3 fruit fly cellular contexts compared by ENCODE assay signal in genomic region chr3L:18215669-18216068, dm6.
TF ChIP-seq lines count a peak whose summit lies in the region.

No protein-coding gene starts in this region.

TF ChIP-seq in whole organism, embryonic, 481 proteins besides CTCF, POLR2A, EP300 and RAD21 (continued from another document and continues in another):
- TF ChIP-seq CG4707 (GFP tag; optimal IDR thresholded peaks at IDR 0.05; lab: Kevin White, UChicago) (no peak), Hr51 (GFP tag; optimal IDR thresholded peaks at IDR 0.05; lab: Kevin White, UChicago) (no peak), Hr39 (optimal IDR thresholded peaks at IDR 0.05; lab: Kevin White, UChicago) (no peak), Stat92E (GFP tag; optimal IDR thresholded peaks at IDR 0.05; lab: Kevin White, UChicago) (peak in 1 of 3 experiments; percentile 41), tap (tag; optimal IDR thresholded peaks at IDR 0.05; lab: Kevin White, UChicago) (peak; percentile 17), Usf (GFP tag; optimal IDR thresholded peaks at IDR 0.05; lab: Kevin White, UChicago) (peak; percentile 5), CG31365 (tag; optimal IDR thresholded peaks at IDR 0.05; lab: Kevin White, UChicago) (no peak), CG34422 (GFP tag; IDR thresholded peaks at IDR 0.05; lab: Robert Waterston, UW) (no peak), CG6689 (GFP tag; IDR thresholded peaks at IDR 0.05; lab: Robert Waterston, UW) (peak; percentile 53), CG12391 (tag; optimal IDR thresholded peaks at IDR 0.05; lab: Kevin White, UChicago) (peak; percentile 52), Camta (GFP tag; optimal IDR thresholded peaks at IDR 0.05; lab: Kevin White, UChicago) (peak; percentile 40), Atf6 (GFP tag; IDR thresholded peaks at IDR 0.05; lab: Robert Waterston, UW) (no peak), tio (GFP tag; optimal IDR thresholded peaks at IDR 0.05; lab: Kevin White, UChicago) (no peak), ash1 (GFP tag; optimal IDR thresholded peaks at IDR 0.05; lab: Kevin White, UChicago) (no peak), ci (GFP tag; IDR thresholded peaks at IDR 0.05; lab: Robert Waterston, UW) (0 out of 3 replicates have a peak, but pooled peaks have one; percentile 49), Nf-YB (GFP tag; optimal IDR thresholded peaks at IDR 0.05; lab: Kevin White, UChicago) (peak; percentile 12), Mad (GFP tag; optimal IDR thresholded peaks at IDR 0.05; lab: Kevin White, UChicago) (no peak), klu (GFP tag; IDR thresholded peaks at IDR 0.05; lab: Robert Waterston, UW) (0 out of 2 replicates have a peak, but pooled peaks have one; percentile 18), CG1024 (GFP tag; IDR thresholded peaks at IDR 0.05; lab: Robert Waterston, UW) (no peak), eve (GFP tag; optimal IDR thresholded peaks at IDR 0.05; lab: Kevin White, UChicago) (peak in 1 of 2 experiments; percentile 4), CG32772 (GFP tag; IDR thresholded peaks at IDR 0.05; lab: Robert Waterston, UW) (0 out of 2 replicates have a peak, but pooled peaks have one; percentile 27), bab2 (GFP tag; optimal IDR thresholded peaks at IDR 0.05; lab: Kevin White, UChicago) (peak; percentile 51), HHEX (GFP tag; optimal IDR thresholded peaks at IDR 0.05; lab: Kevin White, UChicago) (peak; percentile 38), CG2889 (GFP tag; IDR thresholded peaks at IDR 0.05; lab: Robert Waterston, UW) (no peak), CG3407 (GFP tag; optimal IDR thresholded peaks at IDR 0.05; lab: Kevin White, UChicago) (peak; percentile 40), sima (GFP tag; optimal IDR thresholded peaks at IDR 0.05; lab: Kevin White, UChicago) (peak; percentile 13), CG9817 (tag; optimal IDR thresholded peaks at IDR 0.05; lab: Kevin White, UChicago) (peak; percentile 7), CG6813 (GFP tag; optimal IDR thresholded peaks at IDR 0.05; lab: Kevin White, UChicago) (no peak), CHES-1-like (GFP tag; optimal IDR thresholded peaks at IDR 0.05; lab: Kevin White, UChicago) (peak; percentile 13), E2f2 (GFP tag; IDR thresholded peaks at IDR 0.05; lab: Robert Waterston, UW) (no peak), CG30403 (GFP tag; optimal IDR thresholded peaks at IDR 0.05; lab: Kevin White, UChicago) (peak; percentile 52), D (optimal IDR thresholded peaks at IDR 0.05; lab: Kevin White, UChicago) (no peak), D (GFP tag; optimal IDR thresholded peaks at IDR 0.05; lab: Kevin White, UChicago) (peak; percentile 58), B-H1 (GFP tag; IDR thresholded peaks at IDR 0.05; lab: Robert Waterston, UW) (no peak), CG7786 (GFP tag; optimal IDR thresholded peaks at IDR 0.05; lab: Kevin White, UChicago) (peak; percentile 35), Meics (GFP tag; optimal IDR thresholded peaks at IDR 0.05; lab: Kevin White, UChicago) (peak; percentile 42), chif (GFP tag; optimal IDR thresholded peaks at IDR 0.05; lab: Kevin White, UChicago) (peak; percentile 20 to 70), CG10209 (GFP tag; optimal IDR thresholded peaks at IDR 0.05; lab: Kevin White, UChicago) (peak; percentile 55), zfh1 (GFP tag; IDR thresholded peaks at IDR 0.05; lab: Robert Waterston, UW) (peak; percentile 65), CG18764 (GFP tag; optimal IDR thresholded peaks at IDR 0.05; lab: Kevin White, UChicago) (no peak), Hsf (GFP tag; optimal IDR thresholded peaks at IDR 0.05; lab: Kevin White, UChicago) (peak; percentile 36), grau (tag; optimal IDR thresholded peaks at IDR 0.05; lab: Kevin White, UChicago) (peak; percentile 59), otp (GFP tag; IDR thresholded peaks at IDR 0.05; lab: Robert Waterston, UW) (0 out of 3 replicates have a peak, but pooled peaks have one; percentile 57), zfh2 (GFP tag; optimal IDR thresholded peaks at IDR 0.05; lab: Kevin White, UChicago) (no peak)

TF ChIP-seq in whole organism, prepupa, 60 proteins besides CTCF, POLR2A, EP300 and RAD21 (continued from another document):
- peak; percentile 93 for TF ChIP-seq CG10669 (GFP tag; optimal IDR thresholded peaks at IDR 0.05; lab: Kevin White, UChicago)
- TF ChIP-seq CG31627 (GFP tag; optimal IDR thresholded peaks at IDR 0.05; lab: Kevin White, UChicago), result peak; percentile 85
- peak; percentile 82 for TF ChIP-seq CG8632 (GFP tag; optimal IDR thresholded peaks at IDR 0.05; lab: Kevin White, UChicago)
- TF ChIP-seq Smox (GFP tag; optimal IDR thresholded peaks at IDR 0.05; lab: Kevin White, UChicago), result peak; percentile 80
- peak; percentile 88 for TF ChIP-seq CG10631 (GFP tag; optimal IDR thresholded peaks at IDR 0.05; lab: Kevin White, UChicago)
- TF ChIP-seq Blimp-1 (GFP tag; optimal IDR thresholded peaks at IDR 0.05; lab: Kevin White, UChicago), result peak; percentile 66
- peak; percentile 16 for TF ChIP-seq CG6276 (GFP tag; optimal IDR thresholded peaks at IDR 0.05; lab: Kevin White, UChicago)
- peak; percentile 92 to 97 for TF ChIP-seq ss (GFP tag; optimal IDR thresholded peaks at IDR 0.05; lab: Kevin White, UChicago)
- TF ChIP-seq CG11902 (GFP tag; optimal IDR thresholded peaks at IDR 0.05; lab: Kevin White, UChicago), result peak; percentile 72
- TF ChIP-seq CG6792 (GFP tag; optimal IDR thresholded peaks at IDR 0.05; lab: Kevin White, UChicago), result peak; percentile 87
- TF ChIP-seq Sox15 (GFP tag; optimal IDR thresholded peaks at IDR 0.05; lab: Kevin White, UChicago), result peak; percentile 72
- TF ChIP-seq CG34406 (GFP tag; optimal IDR thresholded peaks at IDR 0.05; lab: Kevin White, UChicago), result peak; percentile 80
- peak; percentile 85 for TF ChIP-seq CG6163 (GFP tag; IDR thresholded peaks at IDR 0.05; lab: Robert Waterston, UW)
- peak; percentile 75 for TF ChIP-seq net (GFP tag; optimal IDR thresholded peaks at IDR 0.05; lab: Kevin White, UChicago)
- TF ChIP-seq CG15336 (GFP tag; IDR thresholded peaks at IDR 0.05; lab: Robert Waterston, UW), result peak; percentile 39; the same call in 1 of the 2 replicates
- peak; percentile 93 for TF ChIP-seq CG3919 (GFP tag; optimal IDR thresholded peaks at IDR 0.05; lab: Kevin White, UChicago)
- peak; percentile 90 for TF ChIP-seq topi (GFP tag; optimal IDR thresholded peaks at IDR 0.05; lab: Kevin White, UChicago)
- TF ChIP-seq Met (GFP tag; optimal IDR thresholded peaks at IDR 0.05; lab: Kevin White, UChicago), result peak; percentile 90
- peak; percentile 77 for TF ChIP-seq CG11762 (GFP tag; optimal IDR thresholded peaks at IDR 0.05; lab: Kevin White, UChicago; ENCODE audit: insufficient read depth)
- peak; percentile 61 for TF ChIP-seq eg (GFP tag; IDR thresholded peaks at IDR 0.05; lab: Robert Waterston, UW)
- TF ChIP-seq Gug (GFP tag; IDR thresholded peaks at IDR 0.05; lab: Robert Waterston, UW), result peak; percentile 40; the same call in 1 of the 2 replicates
- TF ChIP-seq Eip78C (GFP tag; lab: Kevin White, UChicago), result peak; percentile 95
- no peak for TF ChIP-seq Hr38 (GFP tag; optimal IDR thresholded peaks at IDR 0.05; lab: Kevin White, UChicago)
- TF ChIP-seq CG16779 (tag; optimal IDR thresholded peaks at IDR 0.05; lab: Kevin White, UChicago), result peak; percentile 68
- peak; percentile 82 for TF ChIP-seq pdm3 (GFP tag; optimal IDR thresholded peaks at IDR 0.05; lab: Kevin White, UChicago)
- TF ChIP-seq CG8119 (GFP tag; IDR thresholded peaks at IDR 0.05; lab: Robert Waterston, UW), result peak; percentile 70
- TF ChIP-seq Ets96B (tag; optimal IDR thresholded peaks at IDR 0.05; lab: Kevin White, UChicago), result peak; percentile 94
- TF ChIP-seq CG32006 (GFP tag; optimal IDR thresholded peaks at IDR 0.05; lab: Kevin White, UChicago), result peak; percentile 62
- TF ChIP-seq esn (GFP tag; optimal IDR thresholded peaks at IDR 0.05; lab: Kevin White, UChicago), result peak; percentile 90
- peak; percentile 94 for TF ChIP-seq svp (GFP tag; lab: Kevin White, UChicago)
- peak; percentile 90 for TF ChIP-seq Sox14 (GFP tag; optimal IDR thresholded peaks at IDR 0.05; lab: Kevin White, UChicago)
- peak; percentile 81 for TF ChIP-seq OdsH (GFP tag; optimal IDR thresholded peaks at IDR 0.05; lab: Kevin White, UChicago)
- peak; percentile 91 for TF ChIP-seq dsx (GFP tag; optimal IDR thresholded peaks at IDR 0.05; lab: Kevin White, UChicago; ENCODE audit: poor library complexity, severe bottlenecking)
- peak; percentile 92 for TF ChIP-seq fd59A (GFP tag; optimal IDR thresholded peaks at IDR 0.05; lab: Kevin White, UChicago)
- peak; percentile 83 for TF ChIP-seq Hr39 (GFP tag; optimal IDR thresholded peaks at IDR 0.05; lab: Kevin White, UChicago)
- peak; percentile 51 for TF ChIP-seq fd85E (GFP tag; optimal IDR thresholded peaks at IDR 0.05; lab: Kevin White, UChicago)
- TF ChIP-seq spab (GFP tag; optimal IDR thresholded peaks at IDR 0.05; lab: Kevin White, UChicago), result peak; percentile 93

TF ChIP-seq in whole organism, wandering third instar larva, 38 proteins besides CTCF, POLR2A, EP300 and RAD21 (continued from another document):
- TF ChIP-seq Hr83 (GFP tag; optimal IDR thresholded peaks at IDR 0.05; lab: Kevin White, UChicago; ENCODE audit: poor library complexity, severe bottlenecking) (no peak), OdsH (GFP tag; optimal IDR thresholded peaks at IDR 0.05; lab: Kevin White, UChicago) (peak; percentile 82), Jra (GFP tag; optimal IDR thresholded peaks at IDR 0.05; lab: Kevin White, UChicago) (peak; percentile 52), rgr (GFP tag; optimal IDR thresholded peaks at IDR 0.05; lab: Kevin White, UChicago) (peak; percentile 82), CrebA (GFP tag; optimal IDR thresholded peaks at IDR 0.05; lab: Kevin White, UChicago; ENCODE audit: borderline replicate concordance) (peak; percentile 15), ey (GFP tag; optimal IDR thresholded peaks at IDR 0.05; lab: Kevin White, UChicago) (peak; percentile 83), tai (GFP tag; optimal IDR thresholded peaks at IDR 0.05; lab: Kevin White, UChicago) (peak; percentile 58)
